Worm (Caenorhabditis elegans) whole organism, young adult: ENCODE data around the gene C55C3.1.

Experiments
- B0035.1 ChIP-seq: sonication (generic microtip); optimal IDR thresholded peaks from 2 replicates; lab custom pipeline; 2016; ENCODE audit warnings: missing genetic modification characterization, mild to moderate bottlenecking, missing compliant biosample characterization, missing genotype, missing genetic modification reagents
- F37B4.10 ChIP-seq: fragments of 200-800 bp; sonication (Bioruptor generic); IDR thresholded peaks from 2 replicates; pipeline ENCODE4 v1.3.6; 2022; ENCODE audit warnings: missing genetic modification characterization, missing compliant biosample characterization
- F57C9.4 ChIP-seq: sonication (generic microtip); optimal IDR thresholded peaks from 2 replicates; lab custom pipeline; 2017; ENCODE audit warnings: mild to moderate bottlenecking, missing genetic modification characterization, missing compliant biosample characterization
- Y53F4B.3 ChIP-seq: fragments of 200-800 bp; sonication (Bioruptor generic); IDR thresholded peaks from 2 replicates; pipeline ENCODE4 v1.3.6; 2022; ENCODE audit warnings: missing genetic modification reagents, missing genetic modification characterization, missing compliant biosample characterization
- Y56A3A.18 ChIP-seq: fragments of 200-800 bp; sonication (Bioruptor generic); IDR thresholded peaks from 2 replicates; pipeline ENCODE4 v1.3.6; 2022; ENCODE audit warnings: missing genetic modification reagents, missing genetic modification characterization, missing compliant biosample characterization
- Y67H2A.10 ChIP-seq: fragments of 200-800 bp; sonication (Bioruptor generic); conservative IDR thresholded peaks from 2 replicates; pipeline ENCODE4 v1.3.6; 2022; ENCODE audit warnings: missing genetic modification reagents, missing genetic modification characterization, missing compliant biosample characterization
- Y79H2A.3 ChIP-seq: fragments of 200-800 bp; sonication (Bioruptor generic); conservative IDR thresholded peaks from 2 replicates; pipeline ENCODE4 v1.3.6; 2022; ENCODE audit warnings: missing genetic modification reagents, missing genetic modification characterization, missing compliant biosample characterization
- ZK185.1 ChIP-seq: sonication (generic microtip); optimal IDR thresholded peaks from 2 replicates; lab custom pipeline; 2016; ENCODE audit warnings: mild to moderate bottlenecking, missing genetic modification characterization, missing compliant biosample characterization; ENCODE audit not compliant: poor library complexity, severe bottlenecking
- aptf-2 ChIP-seq: fragments of 200-800 bp; sonication (Bioruptor generic); conservative IDR thresholded peaks from 2 replicates; pipeline ENCODE4 v1.3.6; 2022; ENCODE audit warnings: missing genetic modification reagents, missing genetic modification characterization, missing compliant biosample characterization
- aptf-3 ChIP-seq: fragments of 200-800 bp; sonication (Bioruptor generic); IDR thresholded peaks from 2 replicates; pipeline ENCODE4 v1.3.6; 2022; ENCODE audit warnings: missing genetic modification characterization, missing compliant biosample characterization
- athp-1 ChIP-seq: sonication (generic microtip); optimal IDR thresholded peaks from 2 replicates; lab custom pipeline; 2017; ENCODE audit warnings: mild to moderate bottlenecking, missing genetic modification characterization, missing compliant biosample characterization
- attf-3 ChIP-seq: fragments of 200-800 bp; sonication (Bioruptor generic); conservative IDR thresholded peaks from 2 replicates; pipeline ENCODE4 v1.3.6; 2022; ENCODE audit warnings: missing genetic modification reagents, missing genetic modification characterization, missing compliant biosample characterization
- attf-5 ChIP-seq: fragments of 200-800 bp; sonication (Bioruptor generic); optimal IDR thresholded peaks from 2 replicates; lab custom pipeline; 2018; ENCODE audit warnings: mild to moderate bottlenecking, missing genetic modification characterization, missing compliant biosample characterization
- attf-6 ChIP-seq: fragments of 200-800 bp; sonication (Bioruptor generic); IDR thresholded peaks from 2 replicates; pipeline ENCODE4 v1.3.6; 2022; ENCODE audit warnings: missing genetic modification reagents, missing genetic modification characterization, missing compliant biosample characterization
- ceh-100 ChIP-seq: fragments of 200-800 bp; sonication (Bioruptor generic); IDR thresholded peaks from 2 replicates; pipeline ENCODE4 v1.3.6; 2022; ENCODE audit warnings: missing genetic modification reagents, missing genetic modification characterization, missing compliant biosample characterization
- ceh-79 ChIP-seq: sonication (generic microtip); optimal IDR thresholded peaks from 2 replicates; lab custom pipeline; 2017; ENCODE audit warnings: mild to moderate bottlenecking, missing genetic modification characterization, missing compliant biosample characterization
- dox-1 ChIP-seq: fragments of 200-800 bp; sonication (Bioruptor generic); IDR thresholded peaks from 2 replicates; pipeline ENCODE4 v1.3.6; 2022; ENCODE audit warnings: missing genetic modification reagents, missing genetic modification characterization, missing compliant biosample characterization
- egrh-3 ChIP-seq: fragments of 200-800 bp; sonication (Bioruptor generic); IDR thresholded peaks from 2 replicates; pipeline ENCODE4 v1.3.6; 2022; ENCODE audit warnings: missing genetic modification reagents, missing genetic modification characterization, missing compliant biosample characterization
- hlh-12 ChIP-seq: sonication (generic microtip); optimal IDR thresholded peaks from 2 replicates; lab custom pipeline; 2016; ENCODE audit warnings: missing genetic modification characterization, missing compliant biosample characterization
- hrde-1 ChIP-seq: sonication (generic microtip); optimal IDR thresholded peaks from 2 replicates; lab custom pipeline; 2016; ENCODE audit warnings: missing genetic modification characterization, mild to moderate bottlenecking, missing compliant biosample characterization, moderate library complexity, missing genotype, missing genetic modification reagents, borderline replicate concordance
- lag-1 ChIP-seq: fragments of 200-800 bp; sonication (Bioruptor generic); IDR thresholded peaks from 2 replicates; pipeline ENCODE4 v1.3.6; 2022; ENCODE audit warnings: missing genetic modification reagents, missing genetic modification characterization, missing compliant biosample characterization
- lin-35 ChIP-seq, 3 experiments: fragments of 150-350 bp in 2 of 3; sonication (generic microtip) in 1 of 3; optimal IDR thresholded peaks; 2 replicates each; lab custom pipeline; 2014 to 2018; ENCODE audit warnings: missing biosample characterization in 3 of 3, missing genetic modification characterization in 3 of 3, missing genetic modification reagents in 3 of 3
- lin-54 ChIP-seq: fragments of 200-800 bp; sonication (Bioruptor generic); optimal IDR thresholded peaks from 2 replicates; lab custom pipeline; 2018; ENCODE audit warnings: mild to moderate bottlenecking, missing genetic modification characterization, missing compliant biosample characterization
- lir-1 ChIP-seq: fragments of 200-800 bp; sonication (Bioruptor generic); conservative IDR thresholded peaks from 2 replicates; pipeline ENCODE4 v1.3.6; 2022; ENCODE audit warnings: missing genetic modification reagents, missing genetic modification characterization, missing compliant biosample characterization
- madf-3 ChIP-seq: fragments of 200-800 bp; sonication (Bioruptor generic); IDR thresholded peaks from 2 replicates; pipeline ENCODE4 v1.3.6; 2022; ENCODE audit warnings: missing genetic modification reagents, missing genetic modification characterization, missing compliant biosample characterization
- madf-8 ChIP-seq: fragments of 200-800 bp; sonication (Bioruptor generic); conservative IDR thresholded peaks from 2 replicates; pipeline ENCODE4 v1.3.6; 2022; ENCODE audit warnings: missing genetic modification reagents, missing genetic modification characterization, missing compliant biosample characterization
- mxl-1 ChIP-seq: sonication (generic microtip); optimal IDR thresholded peaks from 2 replicates; lab custom pipeline; 2016; ENCODE audit warnings: missing genetic modification characterization, missing compliant biosample characterization
- nfyb-1 ChIP-seq: fragments of 200-800 bp; sonication (Bioruptor generic); IDR thresholded peaks from 2 replicates; pipeline ENCODE4 v1.3.6; 2022; ENCODE audit warnings: missing genetic modification reagents, missing genetic modification characterization, missing compliant biosample characterization
- nhr-90 ChIP-seq: sonication (generic microtip); optimal IDR thresholded peaks from 2 replicates; lab custom pipeline; 2016; ENCODE audit warnings: missing genotype, mild to moderate bottlenecking, missing genetic modification characterization, missing compliant biosample characterization
- sea-2 ChIP-seq: fragments of 200-800 bp; sonication (Bioruptor generic); IDR thresholded peaks from 2 replicates; pipeline ENCODE4 v1.3.6; 2022; ENCODE audit warnings: missing genetic modification characterization, missing compliant biosample characterization
- somi-1 ChIP-seq: fragments of 200-800 bp; sonication (Bioruptor generic); optimal IDR thresholded peaks from 2 replicates; lab custom pipeline; 2018; ENCODE audit warnings: mild to moderate bottlenecking, missing genetic modification characterization, missing compliant biosample characterization
- tbp1 ChIP-seq: fragments of 200-800 bp; sonication (Bioruptor generic); optimal IDR thresholded peaks from 2 replicates; lab custom pipeline; 2018; ENCODE audit warnings: mild to moderate bottlenecking, missing genetic modification characterization, missing compliant biosample characterization
- xnd-1 ChIP-seq: sonication (generic microtip); optimal IDR thresholded peaks from 2 replicates; lab custom pipeline; 2016; ENCODE audit warnings: missing genotype, missing genetic modification reagents, missing genetic modification characterization, missing compliant biosample characterization
- ztf-18 ChIP-seq: sonication (generic microtip); optimal IDR thresholded peaks from 2 replicates; lab custom pipeline; 2016; ENCODE audit warnings: missing genotype, mild to moderate bottlenecking, missing genetic modification characterization, missing compliant biosample characterization

The C55C3.1 gene

ce11 chrIV:5701646-5702045 is 7.2 kb upstream of the C55C3.1 start:
- TF ChIP-seq somi-1 (no peak), Y53F4B.3 (GFP tag; lab: Robert Waterston, UW) (no peak), attf-5 (GFP tag; lab: Kevin White, UChicago) (no peak), egrh-3 (GFP tag; lab: Robert Waterston, UW) (no peak), sea-2 (GFP tag; lab: Robert Waterston, UW) (no peak), Y67H2A.10 (GFP tag; lab: Robert Waterston, UW) (no peak), xnd-1 (tag; lab: Kevin White, UChicago) (no peak), ceh-79 (tag; lab: Kevin White, UChicago) (no peak), tbp1 (no peak), ceh-100 (no peak), B0035.1 (tag; lab: Kevin White, UChicago) (no peak), F37B4.10 (GFP tag; lab: Robert Waterston, UW) (no peak), ZK185.1 (tag; lab: Kevin White, UChicago) (no peak), mxl-1 (no peak), madf-3 (GFP tag; lab: Robert Waterston, UW) (no peak)

DNA sequence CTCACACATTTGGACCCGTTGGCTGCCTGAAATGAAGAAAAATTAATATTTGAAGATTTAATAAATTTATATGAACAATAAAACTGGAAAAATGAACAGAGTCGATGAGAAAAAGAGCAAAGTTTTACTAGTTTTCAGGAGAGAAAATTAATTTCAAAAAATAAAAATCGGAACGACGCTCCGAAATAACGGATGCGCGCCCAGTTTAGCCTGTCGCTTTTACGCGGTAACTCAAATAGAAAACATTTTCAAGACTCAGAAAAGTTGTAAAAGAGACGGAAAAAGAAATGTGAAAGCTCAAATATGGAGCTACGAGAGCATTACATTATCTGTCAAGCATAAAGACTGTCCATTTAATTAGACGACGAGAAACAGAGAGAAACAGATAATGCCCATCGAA is 5.5 kb upstream of the C55C3.1 start, which contains the start of the genes C55C3.73 and perm-5:
Gene C55C3.73, minus strand, starts transcription at position 9 of the 400 bp plus-strand sequence.
Gene perm-5, minus strand, starts transcription at position 26 of the 400 bp plus-strand sequence.
- TF ChIP-seq attf-3 (GFP tag; lab: Robert Waterston, UW) (peak; percentile 85), aptf-2 (GFP tag; lab: Robert Waterston, UW) (no peak), lin-54 (GFP tag; lab: Kevin White, UChicago) (no peak)
- TF ChIP-seq, all 124 proteins: peak for 1

- TF ChIP-seq ceh-79 (tag; lab: Kevin White, UChicago) = no peak
- TF ChIP-seq nhr-90 (tag; lab: Kevin White, UChicago) = no peak
- no peak for TF ChIP-seq dox-1 (GFP tag; lab: Robert Waterston, UW)
- TF ChIP-seq ztf-18 (tag; lab: Kevin White, UChicago) = no peak
- TF ChIP-seq Y56A3A.18 (GFP tag; lab: Robert Waterston, UW) = no peak
- TF ChIP-seq hlh-12 (tag; lab: Kevin White, UChicago) = no peak
- no peak for TF ChIP-seq F57C9.4 (tag; lab: Kevin White, UChicago)
- no peak for TF ChIP-seq Y79H2A.3 (GFP tag; lab: Robert Waterston, UW)
- no peak for TF ChIP-seq aptf-3 (GFP tag; lab: Robert Waterston, UW)
- TF ChIP-seq somi-1 = no peak
- TF ChIP-seq lin-35 (GFP tag; optimal IDR thresholded peaks at IDR 0.05; lab: Kevin White, UChicago) = no peak
- no peak for TF ChIP-seq hrde-1 (tag; lab: Kevin White, UChicago)
- no peak for TF ChIP-seq Y67H2A.10 (GFP tag; lab: Robert Waterston, UW)
- no peak for TF ChIP-seq athp-1 (tag; lab: Kevin White, UChicago)
- TF ChIP-seq madf-8 = no peak
Observed at ce11 chrIV:5703917-5704316, 5.0 kb upstream of the C55C3.1 start.

ce11 chrIV:5706603-5707002 is 2.3 kb upstream of the C55C3.1 start:
- TF ChIP-seq mxl-1 (no peak), attf-6 (GFP tag; lab: Robert Waterston, UW) (no peak), lag-1 (no peak), lin-54 (GFP tag; lab: Kevin White, UChicago) (no peak), F57C9.4 (tag; lab: Kevin White, UChicago) (no peak), nfyb-1 (GFP tag; lab: Robert Waterston, UW) (no peak), lir-1 (GFP tag; lab: Robert Waterston, UW) (no peak)
- TF ChIP-seq, all 124 proteins: peak for 0
